Worm (Caenorhabditis elegans): ENCODE data around the gene B0244.15.

The B0244.15 gene

DNA sequence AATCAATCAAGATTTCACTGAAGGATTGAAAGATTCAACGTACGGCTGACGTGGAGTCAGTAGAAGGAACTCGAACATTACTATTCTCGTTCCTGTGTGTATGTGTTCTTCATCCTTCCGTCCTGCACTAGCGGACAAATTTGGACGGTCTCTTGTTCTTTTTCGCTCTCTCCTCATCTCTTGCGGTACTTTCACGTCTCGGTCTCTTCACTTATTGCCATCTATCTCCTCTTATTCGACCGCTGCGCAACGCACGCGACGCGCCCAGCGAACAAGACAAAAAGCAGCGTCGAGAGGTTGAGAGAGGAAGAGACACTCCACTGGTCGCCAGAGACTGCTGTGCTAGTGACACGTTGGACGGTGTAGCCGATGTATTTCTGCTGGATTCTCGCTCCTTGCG lies 27.7 kb upstream of the B0244.15 start:
- TF ChIP-seq zip-2 (tag; optimal IDR thresholded peaks at IDR 0.05) (no peak), nhr-237 (tag; optimal IDR thresholded peaks at IDR 0.05) (no peak), attf-4 (tag; optimal IDR thresholded peaks at IDR 0.05) (no peak), F37D6.2 (tag; optimal IDR thresholded peaks at IDR 0.05) (no peak), ceh-62 (tag; optimal IDR thresholded peaks at IDR 0.05) (no peak), snpc-1.2 (GFP tag; IDR thresholded peaks at IDR 0.05) (peak; percentile 57; the same call in 1 of the 2 replicates), nhr-28 (tag; optimal IDR thresholded peaks at IDR 0.05) (peak; percentile 55), F26F4.8 (GFP tag; conservative IDR thresholded peaks at IDR 0.05) (no peak), nhr-25 (tag; optimal IDR thresholded peaks at IDR 0.05; ENCODE audit: borderline replicate concordance, insufficient read depth) (peak; percentile 32), ZK546.5 (tag; optimal IDR thresholded peaks at IDR 0.05) (no peak), snpc-4 (tag; optimal IDR thresholded peaks at IDR 0.05) (no peak), egl-27 (tag; optimal IDR thresholded peaks at IDR 0.05) (no peak), egl-43 (GFP tag; IDR thresholded peaks at IDR 0.05) (peak; percentile 86), hmg-1.1 (GFP tag; IDR thresholded peaks at IDR 0.05) (no peak; the same call in none of the 2 replicates), ctbp-1 (GFP tag; IDR thresholded peaks at IDR 0.05) (no peak; the same call in 1 of the 2 replicates), nhr-41 (GFP tag; IDR thresholded peaks at IDR 0.05) (no peak), nhr-102 (tag; optimal IDR thresholded peaks at IDR 0.05) (no peak), lir-3 (tag; optimal IDR thresholded peaks at IDR 0.05) (no peak), lim-7 (GFP tag; IDR thresholded peaks at IDR 0.05) (no peak), aha-1 (tag) (peak; percentile 98), hlh-11 (tag; optimal IDR thresholded peaks at IDR 0.05) (peak; percentile 80), lin-29 (GFP tag; IDR thresholded peaks at IDR 0.05) (no peak), daf-16 (GFP tag; optimal IDR thresholded peaks at IDR 0.05) (no peak), daf-16 (tag; optimal IDR thresholded peaks at IDR 0.05) (peak; percentile 6), R02D3.7 (tag; optimal IDR thresholded peaks at IDR 0.05) (no peak), mdt-29 (GFP tag; IDR thresholded peaks at IDR 0.05) (peak; percentile 23; the same call in 1 of the 2 replicates), duxl-1 (tag; optimal IDR thresholded peaks at IDR 0.05; ENCODE audit: poor library complexity) (peak; percentile 27), ceh-20 (GFP tag; IDR thresholded peaks at IDR 0.05) (no peak), fos-1 (tag; optimal IDR thresholded peaks at IDR 0.05) (no peak), zfp-3 (GFP tag; conservative IDR thresholded peaks at IDR 0.05) (no peak), dmd-8 (GFP tag; IDR thresholded peaks at IDR 0.05) (no peak), nhr-42 (GFP tag; IDR thresholded peaks at IDR 0.05) (no peak), F49E8.2 (tag; optimal IDR thresholded peaks at IDR 0.05; ENCODE audit: borderline replicate concordance) (no peak), zfp-2 (tag; optimal IDR thresholded peaks at IDR 0.05) (no peak), hlh-30 (tag; optimal IDR thresholded peaks at IDR 0.05; ENCODE audit: insufficient read depth) (peak; percentile 64), hif-1 (tag; optimal IDR thresholded peaks at IDR 0.05) (peak in 1 of 2 experiments; percentile 72), ztf-7 (tag; optimal IDR thresholded peaks at IDR 0.05) (no peak), lsy-2 (tag; optimal IDR thresholded peaks at IDR 0.05) (peak; percentile 37 to 68), tra-1 (GFP tag; IDR thresholded peaks at IDR 0.05) (no peak), spr-1 (tag; optimal IDR thresholded peaks at IDR 0.05) (no peak), lin-1 (GFP tag; IDR thresholded peaks at IDR 0.05) (no peak), rbr-2 (tag; optimal IDR thresholded peaks at IDR 0.05) (peak; percentile 58), madf-9 (GFP tag; conservative IDR thresholded peaks at IDR 0.05) (peak; percentile 58), mep-1 (tag; optimal IDR thresholded peaks at IDR 0.05) (peak; percentile 74), ama-1 (optimal IDR thresholded peaks at IDR 0.05) (no peak), skn-1 (tag; optimal IDR thresholded peaks at IDR 0.05) (no peak), T20F7.1 (GFP tag; optimal IDR thresholded peaks at IDR 0.05) (no peak), daf-19 (GFP tag; conservative IDR thresholded peaks at IDR 0.05) (no peak), nhr-6 (tag; optimal IDR thresholded peaks at IDR 0.05) (peak; percentile 79), lin-13 (GFP tag; optimal IDR thresholded peaks at IDR 0.05) (peak; percentile 48), ceh-28 (tag; optimal IDR thresholded peaks at IDR 0.05) (peak; percentile 9), mxl-2 (GFP tag; conservative IDR thresholded peaks at IDR 0.05) (no peak), nhr-77 (tag; optimal IDR thresholded peaks at IDR 0.05) (peak; percentile 46)

Data from whole organism, L4 larva.